Worm (Caenorhabditis elegans) whole organism, L3 larva: Measurements from ENCODE around the gene gst-12.

ENCODE experiments used
- ama-1 ChIP-seq: fragments of 150-350 bp; optimal IDR thresholded peaks from 2 replicates; lab custom pipeline; 2018
- elt-2 ChIP-seq: sonication (generic microtip); optimal IDR thresholded peaks from 2 replicates; lab custom pipeline; 2016; ENCODE audit warnings: missing genetic modification reagents, mild to moderate bottlenecking, missing genetic modification characterization, missing compliant biosample characterization
- nhr-28 ChIP-seq: fragments of 150-350 bp; optimal IDR thresholded peaks from 2 replicates; lab custom pipeline; 2014; ENCODE audit warnings: missing biosample characterization, missing genetic modification characterization

- TF ChIP-seq nhr-28 (tag; lab: Kevin White, UChicago) (no peak), ama-1 (no peak), elt-2 (tag; lab: Kevin White, UChicago) (peak; percentile 98)
Observed at ce11 chrII:13664993-13665680, 47.3 kb upstream of the gst-12 start.
